Fruit fly (Drosophila melanogaster) whole organism, wandering third instar larva: ENCODE results near the gene Cyp4c3.

ENCODE experiments used
- dmrt93B ChIP-seq: fragments of 200-800 bp; sonication (Bioruptor generic); optimal IDR thresholded peaks from 2 replicates; lab custom pipeline; 2018; ENCODE audit warnings: missing biosample characterization, mild to moderate bottlenecking, missing genetic modification characterization
- h ChIP-seq: fragments of 200-800 bp; sonication (Bioruptor generic); optimal IDR thresholded peaks from 3 replicates; lab custom pipeline; 2016; ENCODE audit warnings: missing biosample characterization, mild to moderate bottlenecking, missing genetic modification characterization
- lola ChIP-seq: fragments of >200 bp; optimal IDR thresholded peaks from 2 replicates; lab custom pipeline; 2017; ENCODE audit warnings: missing biosample characterization, missing genetic modification characterization
- pan ChIP-seq: fragments of >200 bp; optimal IDR thresholded peaks from 2 replicates; lab custom pipeline; 2017
- psq ChIP-seq: fragments of 200-800 bp; sonication (Bioruptor generic); optimal IDR thresholded peaks from 3 replicates; lab custom pipeline; 2017; ENCODE audit warnings: missing biosample characterization, mild to moderate bottlenecking, missing genetic modification characterization, moderate library complexity

DNA sequence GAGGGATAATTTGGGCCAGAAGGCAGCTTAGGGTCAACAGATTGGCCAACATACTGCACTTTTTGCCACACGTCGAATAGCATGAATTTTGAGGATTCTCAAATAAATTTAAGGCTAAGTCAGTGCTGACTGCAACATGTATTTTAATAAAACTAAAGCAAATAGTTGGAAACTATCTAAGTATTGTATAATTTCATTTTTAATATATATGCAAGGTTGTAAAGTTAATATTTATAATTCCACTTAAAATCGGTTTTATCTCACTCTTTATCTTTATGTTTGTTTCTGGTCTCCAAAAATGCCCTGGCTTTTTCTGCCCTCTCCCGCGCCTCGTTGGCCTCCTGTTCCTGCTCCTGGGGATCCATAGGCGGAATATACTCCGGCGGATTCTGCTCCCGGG, 42.6 kb downstream of the Cyp4c3 start, which contains the start of gene CG15549:
- TF ChIP-seq lola (GFP tag; lab: Kevin White, UChicago) (no peak), pan (no peak), dmrt93B (GFP tag; lab: Kevin White, UChicago) (no peak), psq (GFP tag; lab: Kevin White, UChicago) (no peak), h (GFP tag; lab: Kevin White, UChicago) (no peak)
